Fruit fly (Drosophila melanogaster): ENCODE data around the gene Sirt2.

The Sirt2 gene

dm6 chr3R:20308972-20309660 is 19.1 kb upstream of the Sirt2 start, which contains the start of gene Orp8 (continued):
- TF ChIP-seq CG14050 (GFP tag; IDR thresholded peaks at IDR 0.05) (peak; percentile 18; the same call in 1 of the 3 replicates), sug (tag; optimal IDR thresholded peaks at IDR 0.05) (peak; percentile 96), Meics (GFP tag; optimal IDR thresholded peaks at IDR 0.05) (no peak), crol (GFP tag; IDR thresholded peaks at IDR 0.05) (peak; percentile 93), Doc2 (GFP tag; IDR thresholded peaks at IDR 0.05) (no peak), ssp (GFP tag; IDR thresholded peaks at IDR 0.05) (no peak), CG6272 (GFP tag; IDR thresholded peaks at IDR 0.05) (no peak), CrebB (tag; optimal IDR thresholded peaks at IDR 0.05) (peak; percentile 64), lov (optimal IDR thresholded peaks at IDR 0.05) (no peak), lov (GFP tag; IDR thresholded peaks at IDR 0.05) (0 out of 3 replicates have a peak, but pooled peaks have one; percentile 56), Bdp1 (GFP tag; optimal IDR thresholded peaks at IDR 0.05) (no peak), CG18619 (GFP tag; optimal IDR thresholded peaks at IDR 0.05) (no peak), CG30403 (GFP tag; optimal IDR thresholded peaks at IDR 0.05) (no peak), Sox102F (GFP tag; optimal IDR thresholded peaks at IDR 0.05) (no peak), dmrt11E (tag; optimal IDR thresholded peaks at IDR 0.05) (no peak), dysf (GFP tag; IDR thresholded peaks at IDR 0.05) (no peak), kah (GFP tag; optimal IDR thresholded peaks at IDR 0.05) (no peak), bab2 (GFP tag; optimal IDR thresholded peaks at IDR 0.05) (no peak), CG13296 (GFP tag; optimal IDR thresholded peaks at IDR 0.05) (peak; percentile 20), Hand (GFP tag; optimal IDR thresholded peaks at IDR 0.05) (peak; percentile 67), vvl (GFP tag; IDR thresholded peaks at IDR 0.05) (peak; percentile 66), CTCF (GFP tag; optimal IDR thresholded peaks at IDR 0.05) (no peak), CG6683 (GFP tag; optimal IDR thresholded peaks at IDR 0.05) (no peak), Med (GFP tag) (peak; percentile 75), ash1 (GFP tag; optimal IDR thresholded peaks at IDR 0.05) (no peak), CG4360 (GFP tag; IDR thresholded peaks at IDR 0.05) (no peak), mld (GFP tag; IDR thresholded peaks at IDR 0.05; ENCODE audit: partially characterized antibody) (0 out of 3 replicates have a peak, but pooled peaks have one; percentile 8), Hsf (GFP tag; optimal IDR thresholded peaks at IDR 0.05) (no peak), prd (optimal IDR thresholded peaks at IDR 0.05) (no peak), prd (GFP tag; IDR thresholded peaks at IDR 0.05) (no peak), B-H2 (GFP tag; optimal IDR thresholded peaks at IDR 0.05) (peak; percentile 44), HmgZ (tag; optimal IDR thresholded peaks at IDR 0.05) (peak; percentile 17), Sry-δ (GFP tag; optimal IDR thresholded peaks at IDR 0.05) (peak; percentile 80), Mrtf (GFP tag; IDR thresholded peaks at IDR 0.05) (no peak), cwo (GFP tag; optimal IDR thresholded peaks at IDR 0.05) (peak; percentile 46), vfl (GFP tag; optimal IDR thresholded peaks at IDR 0.05) (no peak), CG11723 (GFP tag; optimal IDR thresholded peaks at IDR 0.05) (peak; percentile 16), sd (tag; optimal IDR thresholded peaks at IDR 0.05) (peak; percentile 61), run (tag; optimal IDR thresholded peaks at IDR 0.05) (no peak), luna (GFP tag; optimal IDR thresholded peaks at IDR 0.05) (peak; percentile 11), fu2 (GFP tag; optimal IDR thresholded peaks at IDR 0.05) (no peak), CG34224 (GFP tag; IDR thresholded peaks at IDR 0.05; ENCODE audit: partially characterized antibody) (peak; percentile 45; the same call in 2 of the 3 replicates), CG11085 (GFP tag; IDR thresholded peaks at IDR 0.05) (no peak), CG13624 (GFP tag; optimal IDR thresholded peaks at IDR 0.05) (no peak), CG9817 (tag; optimal IDR thresholded peaks at IDR 0.05) (no peak), Ets65A (GFP tag) (no peak), NFAT (GFP tag; IDR thresholded peaks at IDR 0.05) (peak; percentile 55; the same call in 1 of the 2 replicates), CG42726 (GFP tag; IDR thresholded peaks at IDR 0.05; ENCODE audit: partially characterized antibody) (peak; percentile 70; the same call in 1 of the 2 replicates), trem (tag; optimal IDR thresholded peaks at IDR 0.05) (peak; percentile 29), chif (GFP tag; optimal IDR thresholded peaks at IDR 0.05) (no peak), CG11560 (tag; IDR thresholded peaks at IDR 0.05) (no peak)
